Fruit fly (Drosophila melanogaster): ENCODE data around the gene CG32071.
"Not testable (repeated sequence)": the region's sequence is repeated elsewhere in the genome, so short reads cannot be mapped to it uniquely, and the experiment has no call there.

dm6 chr3L:11132055-11132454 lies 28.4 kb upstream of the CG32071 start, which contains the start of gene CG32074:
- not testable (repeated sequence) for TF ChIP-seq CG12768 (GFP tag; optimal IDR thresholded peaks at IDR 0.05); CG33017 (tag; optimal IDR thresholded peaks at IDR 0.05); kay (GFP tag; ENCODE audit: borderline replicate concordance)

Data from whole organism, adult.